Worm (Caenorhabditis elegans) whole organism, young adult: ENCODE results near the gene Y48B6A.5.
A peak's percentile ranks its signal among the peaks of the same experiment; 100 is the strongest.

Source experiments
- B0261.1 ChIP-seq: sonication (generic microtip); optimal IDR thresholded peaks from 2 replicates; lab custom pipeline; 2016; ENCODE audit warnings: mild to moderate bottlenecking, missing genetic modification characterization, moderate library complexity, missing compliant biosample characterization
- C06A6.2 ChIP-seq: fragments of 200-800 bp; sonication (Bioruptor generic); conservative IDR thresholded peaks from 2 replicates; pipeline ENCODE4 v1.3.6; 2022; ENCODE audit warnings: missing genetic modification characterization, missing compliant biosample characterization
- F22D6.2 ChIP-seq: sonication (generic microtip); optimal IDR thresholded peaks from 2 replicates; lab custom pipeline; 2016; ENCODE audit warnings: mild to moderate bottlenecking, missing genetic modification characterization, missing compliant biosample characterization
- F23B12.7 ChIP-seq: sonication (generic microtip); optimal IDR thresholded peaks from 2 replicates; lab custom pipeline; 2017; ENCODE audit warnings: missing genetic modification characterization, mild to moderate bottlenecking, missing compliant biosample characterization, antibody characterized with exemption, moderate library complexity; ENCODE audit not compliant: insufficient read depth
- F49E8.2 ChIP-seq: sonication (generic microtip); optimal IDR thresholded peaks from 3 replicates; lab custom pipeline; 2017; ENCODE audit warnings: missing genetic modification characterization, mild to moderate bottlenecking, missing compliant biosample characterization, antibody characterized with exemption, moderate library complexity; ENCODE audit not compliant: insufficient read depth
- K11D2.4 ChIP-seq: fragments of 200-800 bp; sonication (Bioruptor generic); IDR thresholded peaks from 2 replicates; pipeline ENCODE4 v1.3.6; 2022; ENCODE audit warnings: missing genetic modification reagents, missing genetic modification characterization, missing compliant biosample characterization
- K12H6.12 ChIP-seq: fragments of 200-800 bp; sonication (Bioruptor generic); optimal IDR thresholded peaks from 2 replicates; lab custom pipeline; 2018; ENCODE audit warnings: mild to moderate bottlenecking, missing genetic modification characterization, missing compliant biosample characterization
- T07F8.4 ChIP-seq: sonication (generic microtip); optimal IDR thresholded peaks from 2 replicates; lab custom pipeline; 2016; ENCODE audit warnings: mild to moderate bottlenecking, missing genetic modification characterization, moderate library complexity, missing compliant biosample characterization
- T26A5.8 ChIP-seq: sonication (generic microtip); optimal IDR thresholded peaks from 2 replicates; lab custom pipeline; 2016; ENCODE audit warnings: missing genetic modification characterization, missing compliant biosample characterization
- Y53F4B.3 ChIP-seq: fragments of 200-800 bp; sonication (Bioruptor generic); IDR thresholded peaks from 2 replicates; pipeline ENCODE4 v1.3.6; 2022; ENCODE audit warnings: missing genetic modification reagents, missing genetic modification characterization, missing compliant biosample characterization
- Y95B8A.8 ChIP-seq: fragments of 200-800 bp; sonication (Bioruptor generic); IDR thresholded peaks from 2 replicates; pipeline ENCODE4 v1.3.6; 2022; ENCODE audit warnings: missing genetic modification reagents, missing genetic modification characterization, missing compliant biosample characterization
- ZK185.1 ChIP-seq: sonication (generic microtip); optimal IDR thresholded peaks from 2 replicates; lab custom pipeline; 2016; ENCODE audit warnings: mild to moderate bottlenecking, missing genetic modification characterization, missing compliant biosample characterization; ENCODE audit not compliant: poor library complexity, severe bottlenecking
- ama-1 ChIP-seq, 3 experiments: fragments of 150-350 bp in 1 of 3; sonication (generic microtip) in 2 of 3; optimal IDR thresholded peaks; 2 replicates each; lab custom pipeline; 2014 to 2018; ENCODE audit warnings: missing biosample characterization in 2 of 3, missing genetic modification characterization in 2 of 3, missing genetic modification reagents in 2 of 3
- atf-7 ChIP-seq: sonication (generic microtip); optimal IDR thresholded peaks from 2 replicates; lab custom pipeline; 2017; ENCODE audit warnings: mild to moderate bottlenecking, missing genetic modification characterization, missing compliant biosample characterization
- attf-5 ChIP-seq: fragments of 200-800 bp; sonication (Bioruptor generic); optimal IDR thresholded peaks from 2 replicates; lab custom pipeline; 2018; ENCODE audit warnings: mild to moderate bottlenecking, missing genetic modification characterization, missing compliant biosample characterization
- bed-2 ChIP-seq: fragments of 200-800 bp; sonication (Bioruptor generic); IDR thresholded peaks from 2 replicates; pipeline ENCODE4 v1.3.6; 2022; ENCODE audit warnings: missing genetic modification reagents, missing genetic modification characterization, missing compliant biosample characterization
- ceh-58 ChIP-seq: fragments of 200-800 bp; sonication (Bioruptor generic); IDR thresholded peaks from 2 replicates; pipeline ENCODE4 v1.3.6; 2022; ENCODE audit warnings: missing genetic modification characterization, missing compliant biosample characterization
- chd-7 ChIP-seq: sonication (generic microtip); optimal IDR thresholded peaks from 2 replicates; lab custom pipeline; 2016; ENCODE audit warnings: mild to moderate bottlenecking, missing genetic modification characterization, moderate library complexity, missing compliant biosample characterization
- egl-18 ChIP-seq: fragments of 200-800 bp; sonication (Bioruptor generic); IDR thresholded peaks from 2 replicates; pipeline ENCODE4 v1.3.6; 2022; ENCODE audit warnings: missing genetic modification reagents, missing genetic modification characterization, missing compliant biosample characterization
- fkh-3 ChIP-seq: sonication (generic microtip); optimal IDR thresholded peaks from 2 replicates; lab custom pipeline; 2016; ENCODE audit warnings: mild to moderate bottlenecking, missing genetic modification characterization, missing compliant biosample characterization
- hlh-26 ChIP-seq: fragments of 200-800 bp; sonication (Bioruptor generic); conservative IDR thresholded peaks from 2 replicates; pipeline ENCODE4 v1.3.6; 2022; ENCODE audit warnings: missing genetic modification reagents, missing genetic modification characterization, missing compliant biosample characterization
- hsf-1 ChIP-seq: fragments of 200-800 bp; sonication (Bioruptor generic); IDR thresholded peaks from 2 replicates; pipeline ENCODE4 v1.3.6; 2022; ENCODE audit warnings: missing genetic modification reagents, missing genetic modification characterization, missing compliant biosample characterization
- lin-35 ChIP-seq, 3 experiments: fragments of 150-350 bp in 2 of 3; sonication (generic microtip) in 1 of 3; optimal IDR thresholded peaks; 2 replicates each; lab custom pipeline; 2014 to 2018; ENCODE audit warnings: missing biosample characterization in 3 of 3, missing genetic modification characterization in 3 of 3, missing genetic modification reagents in 3 of 3
- lin-40 ChIP-seq: sonication (generic microtip); optimal IDR thresholded peaks from 2 replicates; lab custom pipeline; 2016; ENCODE audit warnings: missing genetic modification characterization, mild to moderate bottlenecking, missing compliant biosample characterization, missing genotype, missing genetic modification reagents
- lin-54 ChIP-seq: fragments of 200-800 bp; sonication (Bioruptor generic); optimal IDR thresholded peaks from 2 replicates; lab custom pipeline; 2018; ENCODE audit warnings: mild to moderate bottlenecking, missing genetic modification characterization, missing compliant biosample characterization
- madf-10 ChIP-seq: sonication (generic microtip); optimal IDR thresholded peaks from 2 replicates; lab custom pipeline; 2016; ENCODE audit warnings: mild to moderate bottlenecking, missing genetic modification characterization, missing compliant biosample characterization
- madf-6 ChIP-seq: fragments of 200-800 bp; sonication (Bioruptor generic); IDR thresholded peaks from 2 replicates; pipeline ENCODE4 v1.3.6; 2022; ENCODE audit warnings: missing genetic modification reagents, missing genetic modification characterization, missing compliant biosample characterization
- madf-8 ChIP-seq: fragments of 200-800 bp; sonication (Bioruptor generic); conservative IDR thresholded peaks from 2 replicates; pipeline ENCODE4 v1.3.6; 2022; ENCODE audit warnings: missing genetic modification reagents, missing genetic modification characterization, missing compliant biosample characterization
- mcd-1 ChIP-seq: fragments of 200-800 bp; sonication (Bioruptor generic); IDR thresholded peaks from 2 replicates; pipeline ENCODE4 v1.3.6; 2022; ENCODE audit warnings: missing genetic modification reagents, missing genetic modification characterization, missing compliant biosample characterization
- mes-4 ChIP-seq: sonication (generic microtip); optimal IDR thresholded peaks from 2 replicates; lab custom pipeline; 2016; ENCODE audit warnings: missing genotype, missing genetic modification characterization, missing compliant biosample characterization
- mxl-1 ChIP-seq: sonication (generic microtip); optimal IDR thresholded peaks from 2 replicates; lab custom pipeline; 2016; ENCODE audit warnings: missing genetic modification characterization, missing compliant biosample characterization
- nfya-2 ChIP-seq: fragments of 200-800 bp; sonication (Bioruptor generic); IDR thresholded peaks from 2 replicates; pipeline ENCODE4 v1.3.6; 2022; ENCODE audit warnings: missing genetic modification reagents, missing genetic modification characterization, missing compliant biosample characterization
- nhr-80 ChIP-seq: sonication (generic microtip); optimal IDR thresholded peaks from 2 replicates; lab custom pipeline; 2016; ENCODE audit warnings: missing genetic modification characterization, missing compliant biosample characterization
- nhr-90 ChIP-seq: sonication (generic microtip); optimal IDR thresholded peaks from 2 replicates; lab custom pipeline; 2016; ENCODE audit warnings: missing genotype, mild to moderate bottlenecking, missing genetic modification characterization, missing compliant biosample characterization
- rcor-1 ChIP-seq: fragments of 200-800 bp; sonication (Bioruptor generic); IDR thresholded peaks from 2 replicates; pipeline ENCODE4 v1.3.6; 2022; ENCODE audit warnings: missing genetic modification reagents, missing genetic modification characterization, missing compliant biosample characterization
- repo-1 ChIP-seq: sonication (generic microtip); optimal IDR thresholded peaks from 2 replicates; lab custom pipeline; 2017; ENCODE audit warnings: mild to moderate bottlenecking, missing genetic modification characterization, missing compliant biosample characterization
- sdz-38 ChIP-seq: sonication (generic microtip); optimal IDR thresholded peaks from 2 replicates; lab custom pipeline; 2016; ENCODE audit warnings: missing genotype, missing genetic modification characterization, missing compliant biosample characterization
- sea-2 ChIP-seq: fragments of 200-800 bp; sonication (Bioruptor generic); IDR thresholded peaks from 2 replicates; pipeline ENCODE4 v1.3.6; 2022; ENCODE audit warnings: missing genetic modification characterization, missing compliant biosample characterization
- snpc-1.3 ChIP-seq: sonication (generic microtip); optimal IDR thresholded peaks from 2 replicates; lab custom pipeline; 2017; ENCODE audit warnings: missing genetic modification characterization, mild to moderate bottlenecking, missing compliant biosample characterization, antibody characterized with exemption, moderate library complexity, missing genotype, missing genetic modification reagents; ENCODE audit not compliant: insufficient read depth
- snpc-3.4 ChIP-seq: sonication (generic microtip); optimal IDR thresholded peaks from 2 replicates; lab custom pipeline; 2017; ENCODE audit warnings: missing genetic modification characterization, mild to moderate bottlenecking, missing compliant biosample characterization, antibody characterized with exemption, moderate library complexity, missing genotype, missing genetic modification reagents
- tbp1 ChIP-seq: fragments of 200-800 bp; sonication (Bioruptor generic); optimal IDR thresholded peaks from 2 replicates; lab custom pipeline; 2018; ENCODE audit warnings: mild to moderate bottlenecking, missing genetic modification characterization, missing compliant biosample characterization
- tlf-1 ChIP-seq: fragments of 200-800 bp; sonication (Bioruptor generic); optimal IDR thresholded peaks from 2 replicates; lab custom pipeline; 2018; ENCODE audit warnings: mild to moderate bottlenecking, missing genetic modification characterization, missing compliant biosample characterization
- unc-130 ChIP-seq: sonication (generic microtip); optimal IDR thresholded peaks from 2 replicates; lab custom pipeline; 2016; ENCODE audit warnings: missing genetic modification reagents, missing genetic modification characterization, missing compliant biosample characterization
- zfh-2 ChIP-seq: fragments of 200-800 bp; sonication (Bioruptor generic); conservative IDR thresholded peaks from 2 replicates; pipeline ENCODE4 v1.3.6; 2022; ENCODE audit warnings: missing genetic modification reagents, missing genetic modification characterization, missing compliant biosample characterization
- zim-3 ChIP-seq: sonication (generic microtip); optimal IDR thresholded peaks from 2 replicates; lab custom pipeline; 2017; ENCODE audit warnings: mild to moderate bottlenecking, missing genetic modification characterization, moderate library complexity, missing compliant biosample characterization
- ztf-22 ChIP-seq: fragments of 200-800 bp; sonication (Bioruptor generic); optimal IDR thresholded peaks from 2 replicates; lab custom pipeline; 2018; ENCODE audit warnings: mild to moderate bottlenecking, missing genetic modification characterization, moderate library complexity, missing compliant biosample characterization
- ztf-26 ChIP-seq: sonication (generic microtip); optimal IDR thresholded peaks from 2 replicates; lab custom pipeline; 2017; ENCODE audit warnings: missing genetic modification characterization, missing compliant biosample characterization
- ztf-28 ChIP-seq: fragments of 200-800 bp; sonication (Bioruptor generic); IDR thresholded peaks from 2 replicates; pipeline ENCODE4 v1.3.6; 2022; ENCODE audit warnings: missing genetic modification reagents, missing genetic modification characterization, missing compliant biosample characterization
- ztf-3 ChIP-seq: fragments of 200-800 bp; sonication (Bioruptor generic); optimal IDR thresholded peaks from 2 replicates; lab custom pipeline; 2018; ENCODE audit warnings: mild to moderate bottlenecking, missing genetic modification characterization, missing compliant biosample characterization

Gene Y48B6A.5

ce11 chrII:14143838-14144268 lies 31.1 kb downstream of the Y48B6A.5 start, which contains the start of gene W03H9.2 (continued):
- TF ChIP-seq T07F8.4 (no peak), zfh-2 (no peak), sdz-38 (tag; lab: Kevin White, UChicago) (no peak), rcor-1 (GFP tag; lab: Robert Waterston, UW) (no peak; the same call in 1 of the 2 replicates), K12H6.12 (tag; lab: Kevin White, UChicago) (peak; percentile 74), F22D6.2 (no peak), ztf-3 (GFP tag; lab: Kevin White, UChicago) (no peak), nfya-2 (no peak), T26A5.8 (tag; lab: Kevin White, UChicago) (no peak), ztf-22 (no peak), chd-7 (tag; lab: Kevin White, UChicago) (no peak), ama-1 (optimal IDR thresholded peaks at IDR 0.05; lab: Kevin White, UChicago) (no peak), ama-1 (GFP tag; optimal IDR thresholded peaks at IDR 0.05; lab: Kevin White, UChicago) (no peak), Y95B8A.8 (GFP tag; lab: Robert Waterston, UW) (no peak), F23B12.7 (tag; lab: Kevin White, UChicago) (no peak), mxl-1 (tag; lab: Kevin White, UChicago) (no peak), hsf-1 (GFP tag; lab: Robert Waterston, UW) (no peak), snpc-1.3 (tag; lab: Kevin White, UChicago) (no peak), sea-2 (GFP tag; lab: Robert Waterston, UW) (no peak), tbp1 (peak; percentile 37), egl-18 (GFP tag; lab: Robert Waterston, UW) (no peak), ZK185.1 (no peak), hlh-26 (GFP tag; lab: Robert Waterston, UW) (no peak), repo-1 (tag; lab: Kevin White, UChicago) (no peak), unc-130 (GFP tag; lab: Kevin White, UChicago) (peak; percentile 7), bed-2 (GFP tag; lab: Robert Waterston, UW) (peak; percentile 56; the same call in 1 of the 2 replicates), zim-3 (tag; lab: Kevin White, UChicago) (no peak), F49E8.2 (no peak), attf-5 (peak; percentile 56), lin-35 (GFP tag; optimal IDR thresholded peaks at IDR 0.05; lab: Kevin White, UChicago) (peak in 1 of 3 experiments; percentile 65), mes-4 (tag; lab: Kevin White, UChicago) (no peak), madf-6 (GFP tag; lab: Robert Waterston, UW) (no peak), lin-54 (peak; percentile 19), C06A6.2 (GFP tag; lab: Robert Waterston, UW) (no peak), ztf-28 (GFP tag; lab: Robert Waterston, UW) (no peak), lin-40 (tag; lab: Kevin White, UChicago) (peak; percentile 50), ceh-58 (GFP tag; lab: Robert Waterston, UW) (no peak), madf-10 (peak; percentile 67), Y53F4B.3 (GFP tag; lab: Robert Waterston, UW) (no peak), ztf-26 (tag; lab: Kevin White, UChicago) (no peak), mcd-1 (GFP tag; lab: Robert Waterston, UW) (peak; percentile 69), B0261.1 (no peak), K11D2.4 (GFP tag; lab: Robert Waterston, UW) (0 out of 2 replicates have a peak, but pooled peaks have one; percentile 23), nhr-80 (tag; lab: Kevin White, UChicago) (peak; percentile 3), madf-8 (GFP tag; lab: Robert Waterston, UW) (no peak), nhr-90 (tag; lab: Kevin White, UChicago) (no peak), fkh-3 (no peak), snpc-3.4 (tag; lab: Kevin White, UChicago) (no peak), atf-7 (no peak), tlf-1 (GFP tag; lab: Kevin White, UChicago) (no peak)
